Fruit fly (Drosophila melanogaster): Measurements from ENCODE around the gene Alp9.

DNA sequence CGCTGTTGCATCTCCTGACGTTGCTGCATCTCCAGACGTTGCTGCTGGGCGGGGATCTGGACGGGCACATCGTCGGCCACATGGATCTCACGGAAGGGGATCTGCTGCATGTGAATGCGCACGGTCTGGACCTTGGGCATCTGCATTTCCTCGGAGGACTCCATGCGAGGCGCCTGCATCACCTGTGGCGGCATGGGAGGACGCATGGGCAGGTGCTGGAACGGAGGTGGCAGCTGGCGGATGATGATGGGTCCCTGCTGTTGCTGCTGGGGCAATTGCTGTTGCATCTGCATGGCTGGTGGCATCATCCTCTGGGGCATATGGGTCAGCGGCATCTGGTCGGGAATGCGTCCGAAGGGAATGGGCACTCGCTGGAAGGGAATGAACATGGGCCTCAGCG lies 27.0 kb upstream of the Alp9 start:
- TF ChIP-seq CG8478 (optimal IDR thresholded peaks at IDR 0.05) (no peak), EcR (GFP tag; optimal IDR thresholded peaks at IDR 0.05) (no peak), psq (optimal IDR thresholded peaks at IDR 0.05) (no peak)

Measured in whole organism.